Worm (Caenorhabditis elegans) whole organism, midembryonic: ENCODE data around the gene F54D1.1.

Experiments
- T22C8.4 ChIP-seq: fragments of 200-800 bp; sonication (Bioruptor generic); IDR thresholded peaks from 2 replicates; pipeline ENCODE4 v1.3.6; 2022; ENCODE audit warnings: missing genetic modification characterization, missing compliant biosample characterization
- cog-1 ChIP-seq: sonication (generic microtip); optimal IDR thresholded peaks from 2 replicates; lab custom pipeline; 2016; ENCODE audit warnings: missing genetic modification characterization, missing compliant biosample characterization
- flt-1 ChIP-seq: fragments of 200-800 bp; sonication (Bioruptor generic); IDR thresholded peaks from 2 replicates; pipeline ENCODE4 v1.3.6; 2022; ENCODE audit warnings: missing genetic modification characterization, missing compliant biosample characterization
- klf-2 ChIP-seq: fragments of 200-800 bp; sonication (Bioruptor generic); conservative IDR thresholded peaks from 2 replicates; pipeline ENCODE4 v1.3.6; 2022; ENCODE audit warnings: missing genetic modification reagents, missing genetic modification characterization, missing compliant biosample characterization
- med-1 ChIP-seq: sonication (generic microtip); optimal IDR thresholded peaks from 2 replicates; lab custom pipeline; 2017; ENCODE audit warnings: missing genetic modification characterization, mild to moderate bottlenecking, missing compliant biosample characterization, antibody characterized with exemption, missing genetic modification reagents; ENCODE audit not compliant: insufficient read depth
- ref-1 ChIP-seq: fragments of 200-800 bp; sonication (Bioruptor generic); conservative IDR thresholded peaks from 2 replicates; pipeline ENCODE4 v1.3.6; 2022; ENCODE audit warnings: missing genetic modification reagents, missing genetic modification characterization, missing compliant biosample characterization
- tab-1 ChIP-seq: fragments of 200-800 bp; sonication (Bioruptor generic); IDR thresholded peaks from 2 replicates; pipeline ENCODE4 v1.3.6; 2022; ENCODE audit warnings: missing genetic modification characterization, missing compliant biosample characterization
- ztf-23 ChIP-seq: fragments of 200-800 bp; sonication (Bioruptor generic); IDR thresholded peaks from 2 replicates; pipeline ENCODE4 v1.3.6; 2022; ENCODE audit warnings: missing genetic modification reagents, missing genetic modification characterization, missing compliant biosample characterization
- ztf-29 ChIP-seq: fragments of 200-800 bp; sonication (Bioruptor generic); IDR thresholded peaks from 2 replicates; pipeline ENCODE4 v1.3.6; 2022; ENCODE audit warnings: missing genetic modification reagents, missing genetic modification characterization, missing compliant biosample characterization

DNA sequence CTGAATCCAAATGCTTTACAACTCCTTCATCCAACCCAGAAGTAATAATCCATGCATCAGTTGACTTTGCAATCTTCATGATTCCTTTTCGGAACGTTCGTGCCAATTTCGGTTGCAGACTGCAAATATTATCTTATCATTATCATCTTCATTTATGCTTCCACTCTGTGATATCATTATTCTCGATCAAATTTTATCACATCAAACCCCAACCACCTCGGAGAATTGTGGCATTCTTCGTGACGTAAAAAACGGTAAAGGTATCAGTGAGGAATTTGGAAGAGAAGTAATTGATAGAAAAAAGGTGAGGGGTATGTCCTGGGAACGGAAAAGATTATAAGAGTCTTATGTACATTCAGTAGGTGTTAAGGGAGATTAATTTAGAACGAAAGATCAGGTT lies 4.2 kb upstream of the F54D1.1 start:
- TF ChIP-seq tab-1 (GFP tag; lab: Robert Waterston, UW) (no peak), flt-1 (no peak), cog-1 (no peak), T22C8.4 (no peak), ref-1 (no peak), med-1 (GFP tag; lab: Kevin White, UChicago) (no peak), ztf-29 (no peak), ztf-23 (GFP tag; lab: Robert Waterston, UW) (no peak), klf-2 (no peak)
